Worm (Caenorhabditis elegans) whole organism, late embryonic: ENCODE data around the gene asd-1.

ENCODE experiments used
- C38D4.7 ChIP-seq: fragments of 200-800 bp; sonication (Bioruptor generic); optimal IDR thresholded peaks from 2 replicates; lab custom pipeline; 2018; ENCODE audit warnings: mild to moderate bottlenecking, missing genetic modification characterization, moderate library complexity, missing compliant biosample characterization
- F13H6.1 ChIP-seq: sonication (generic microtip); optimal IDR thresholded peaks from 2 replicates; lab custom pipeline; 2016; ENCODE audit warnings: missing genetic modification characterization, missing compliant biosample characterization
- K02D7.2 ChIP-seq: sonication (generic microtip); optimal IDR thresholded peaks from 2 replicates; lab custom pipeline; 2017; ENCODE audit warnings: mild to moderate bottlenecking, missing genetic modification characterization, missing compliant biosample characterization
- K09A11.1 ChIP-seq: sonication (generic microtip); optimal IDR thresholded peaks from 2 replicates; lab custom pipeline; 2017; ENCODE audit warnings: antibody characterized with exemption, mild to moderate bottlenecking, missing genetic modification characterization, missing compliant biosample characterization; ENCODE audit not compliant: insufficient read depth
- T23F11.4 ChIP-seq: fragments of 200-800 bp; sonication (Bioruptor generic); optimal IDR thresholded peaks from 2 replicates; lab custom pipeline; 2018; ENCODE audit warnings: mild to moderate bottlenecking, missing genetic modification characterization, missing compliant biosample characterization
- Y22D7AL.16 ChIP-seq: sonication (generic microtip); optimal IDR thresholded peaks from 2 replicates; lab custom pipeline; 2016; ENCODE audit warnings: missing genetic modification characterization, missing compliant biosample characterization
- ahr-1 ChIP-seq: sonication (generic microtip); optimal IDR thresholded peaks from 2 replicates; lab custom pipeline; 2016; ENCODE audit warnings: missing genetic modification characterization, missing compliant biosample characterization
- ama-1 ChIP-seq: fragments of 150-350 bp; optimal IDR thresholded peaks from 2 replicates; lab custom pipeline; 2014
- ceh-18 ChIP-seq: sonication (generic microtip); optimal IDR thresholded peaks from 2 replicates; lab custom pipeline; 2016; ENCODE audit warnings: missing genetic modification characterization, missing compliant biosample characterization
- ceh-19 ChIP-seq: fragments of 200-800 bp; sonication (Bioruptor generic); optimal IDR thresholded peaks from 2 replicates; lab custom pipeline; 2018; ENCODE audit warnings: mild to moderate bottlenecking, missing genetic modification characterization, missing compliant biosample characterization
- ceh-22 ChIP-seq: sonication (generic microtip); optimal IDR thresholded peaks from 2 replicates; lab custom pipeline; 2017; ENCODE audit warnings: missing biosample characterization, missing genetic modification characterization
- ceh-24 ChIP-seq: sonication (generic microtip); optimal IDR thresholded peaks from 2 replicates; lab custom pipeline; 2016; ENCODE audit warnings: mild to moderate bottlenecking, missing genetic modification characterization, missing compliant biosample characterization
- ceh-31 ChIP-seq: sonication (generic microtip); optimal IDR thresholded peaks from 2 replicates; lab custom pipeline; 2016; ENCODE audit warnings: missing genetic modification characterization, missing compliant biosample characterization
- ceh-45 ChIP-seq: fragments of 200-800 bp; sonication (Bioruptor generic); IDR thresholded peaks from 2 replicates; pipeline ENCODE4 v1.3.6; 2022; ENCODE audit warnings: missing genetic modification reagents, missing genetic modification characterization, missing compliant biosample characterization
- ceh-48 ChIP-seq: sonication (generic microtip); optimal IDR thresholded peaks from 2 replicates; lab custom pipeline; 2016; ENCODE audit warnings: missing genetic modification characterization, inconsistent platforms, missing compliant biosample characterization
- ceh-6 ChIP-seq: fragments of 200-800 bp; sonication (Bioruptor generic); optimal IDR thresholded peaks from 2 replicates; lab custom pipeline; 2018; ENCODE audit warnings: mild to moderate bottlenecking, missing genetic modification characterization, missing compliant biosample characterization
- ceh-9 ChIP-seq: sonication (generic microtip); optimal IDR thresholded peaks from 2 replicates; lab custom pipeline; 2016; ENCODE audit warnings: mild to moderate bottlenecking, missing genetic modification characterization, inconsistent platforms, missing compliant biosample characterization
- che-1 ChIP-seq: sonication (generic microtip); optimal IDR thresholded peaks from 2 replicates; lab custom pipeline; 2016; ENCODE audit warnings: mild to moderate bottlenecking, missing genetic modification characterization, missing compliant biosample characterization
- dmd-4 ChIP-seq: sonication (generic microtip); optimal IDR thresholded peaks from 2 replicates; lab custom pipeline; 2016; ENCODE audit warnings: borderline replicate concordance, missing genetic modification characterization, missing compliant biosample characterization
- eyg-1 ChIP-seq: sonication (generic microtip); optimal IDR thresholded peaks from 2 replicates; lab custom pipeline; 2016; ENCODE audit warnings: missing genotype, missing genetic modification characterization, missing compliant biosample characterization
- fax-1 ChIP-seq: sonication (generic microtip); optimal IDR thresholded peaks from 2 replicates; lab custom pipeline; 2016; ENCODE audit warnings: missing genotype, missing genetic modification characterization, missing compliant biosample characterization
- fkh-10 ChIP-seq: fragments of 150-350 bp; optimal IDR thresholded peaks from 2 replicates; lab custom pipeline; 2014; ENCODE audit warnings: missing biosample characterization, missing genetic modification reagents, missing genetic modification characterization
- hlh-13 ChIP-seq: fragments of 200-800 bp; sonication (Bioruptor generic); optimal IDR thresholded peaks from 2 replicates; lab custom pipeline; 2018; ENCODE audit warnings: mild to moderate bottlenecking, missing genetic modification characterization, missing compliant biosample characterization
- hlh-15 ChIP-seq: sonication (generic microtip); optimal IDR thresholded peaks from 2 replicates; lab custom pipeline; 2016; ENCODE audit warnings: missing genetic modification characterization, missing compliant biosample characterization
- hlh-30 ChIP-seq: sonication (generic microtip); optimal IDR thresholded peaks from 2 replicates; lab custom pipeline; 2017; ENCODE audit warnings: antibody characterized with exemption, missing genetic modification characterization, missing compliant biosample characterization; ENCODE audit not compliant: insufficient read depth
- hlh-6 ChIP-seq: sonication (generic microtip); optimal IDR thresholded peaks from 2 replicates; lab custom pipeline; 2016; ENCODE audit warnings: missing genotype, missing genetic modification characterization, missing compliant biosample characterization
- lim-6 ChIP-seq: sonication (generic microtip); optimal IDR thresholded peaks from 2 replicates; lab custom pipeline; 2016; ENCODE audit warnings: missing genetic modification characterization, missing compliant biosample characterization
- lin-11 ChIP-seq: fragments of 200-800 bp; sonication (Bioruptor generic); optimal IDR thresholded peaks from 2 replicates; lab custom pipeline; 2018; ENCODE audit warnings: mild to moderate bottlenecking, missing genetic modification characterization, missing compliant biosample characterization
- madf-2 ChIP-seq: sonication (generic microtip); optimal IDR thresholded peaks from 2 replicates; lab custom pipeline; 2017; ENCODE audit warnings: missing genetic modification characterization, missing compliant biosample characterization
- mec-3 ChIP-seq: sonication (generic microtip); optimal IDR thresholded peaks from 2 replicates; lab custom pipeline; 2016; ENCODE audit warnings: borderline replicate concordance, missing genetic modification characterization, missing compliant biosample characterization
- nhr-232 ChIP-seq: sonication (generic microtip); optimal IDR thresholded peaks from 2 replicates; lab custom pipeline; 2016; ENCODE audit warnings: missing genetic modification characterization, missing compliant biosample characterization
- odd-2 ChIP-seq: sonication (generic microtip); optimal IDR thresholded peaks from 2 replicates; lab custom pipeline; 2017; ENCODE audit warnings: antibody characterized with exemption, mild to moderate bottlenecking, missing genetic modification characterization, missing compliant biosample characterization
- pag-3 ChIP-seq: sonication (generic microtip); optimal IDR thresholded peaks from 2 replicates; lab custom pipeline; 2016; ENCODE audit warnings: missing compliant biosample characterization, missing genetic modification characterization, borderline replicate concordance
- pat-9 ChIP-seq: fragments of 200-800 bp; sonication (Bioruptor generic); optimal IDR thresholded peaks from 2 replicates; lab custom pipeline; 2018; ENCODE audit warnings: mild to moderate bottlenecking, missing genetic modification characterization, moderate library complexity, missing compliant biosample characterization
- pax-1 ChIP-seq: fragments of 150-350 bp; optimal IDR thresholded peaks from 2 replicates; lab custom pipeline; 2014; ENCODE audit warnings: missing biosample characterization, missing genetic modification characterization
- pha-2 ChIP-seq: sonication (generic microtip); optimal IDR thresholded peaks from 2 replicates; lab custom pipeline; 2017; ENCODE audit warnings: mild to moderate bottlenecking, missing genetic modification characterization, missing compliant biosample characterization
- pha-4 ChIP-seq: fragments of 150-350 bp; optimal IDR thresholded peaks from 2 replicates; lab custom pipeline; 2018; ENCODE audit warnings: missing biosample characterization, missing genetic modification reagents, missing genetic modification characterization
- pqm-1 ChIP-seq: sonication (generic microtip); optimal IDR thresholded peaks from 2 replicates; lab custom pipeline; 2016; ENCODE audit warnings: missing genetic modification characterization, missing compliant biosample characterization
- ref-2 ChIP-seq: sonication (generic microtip); optimal IDR thresholded peaks from 2 replicates; lab custom pipeline; 2016; ENCODE audit warnings: missing genetic modification characterization, missing compliant biosample characterization
- rnt-1 ChIP-seq: sonication (generic microtip); optimal IDR thresholded peaks from 2 replicates; lab custom pipeline; 2016; ENCODE audit warnings: missing genetic modification characterization, missing compliant biosample characterization
- sdc-2 ChIP-seq: sonication (generic microtip); optimal IDR thresholded peaks from 2 replicates; lab custom pipeline; 2016; ENCODE audit warnings: missing genotype, missing genetic modification characterization, missing compliant biosample characterization
- sox-2 ChIP-seq: fragments of 200-800 bp; sonication (Bioruptor generic); IDR thresholded peaks from 2 replicates; pipeline ENCODE4 v1.3.6; 2022; ENCODE audit warnings: missing genetic modification reagents, missing genetic modification characterization, missing compliant biosample characterization
- sox-4 ChIP-seq: sonication (generic microtip); optimal IDR thresholded peaks from 2 replicates; lab custom pipeline; 2017; ENCODE audit warnings: mild to moderate bottlenecking, missing genetic modification characterization, inconsistent platforms, missing compliant biosample characterization
- tbx-2 ChIP-seq: sonication (generic microtip); optimal IDR thresholded peaks from 2 replicates; lab custom pipeline; 2016; ENCODE audit warnings: missing genetic modification characterization, missing compliant biosample characterization
- tbx-7 ChIP-seq: sonication (generic microtip); optimal IDR thresholded peaks from 2 replicates; lab custom pipeline; 2016; ENCODE audit warnings: missing genotype, missing genetic modification characterization, missing compliant biosample characterization
- ttx-3 ChIP-seq: sonication (generic microtip); optimal IDR thresholded peaks from 2 replicates; lab custom pipeline; 2016; ENCODE audit warnings: missing genetic modification reagents, missing genetic modification characterization, missing compliant biosample characterization
- unc-3 ChIP-seq, 2 experiments: fragments of 200-800 bp in 1 of 2; sonication (Bioruptor generic) in 1 of 2; sonication (generic microtip) in 1 of 2; conservative IDR thresholded peaks in 1 of 2; optimal IDR thresholded peaks in 1 of 2; 2 replicates each; pipeline versions ENCODE4 v1.3.6 to Lab custom; 2016 to 2022; ENCODE audit warnings: missing compliant biosample characterization in 2 of 2, missing genetic modification characterization in 2 of 2, missing genetic modification reagents in 1 of 2
- unc-42 ChIP-seq: sonication (generic microtip); optimal IDR thresholded peaks from 2 replicates; lab custom pipeline; 2016; ENCODE audit warnings: missing genotype, missing genetic modification characterization, missing compliant biosample characterization
- zip-5 ChIP-seq: sonication (generic microtip); optimal IDR thresholded peaks from 2 replicates; lab custom pipeline; 2016; ENCODE audit warnings: missing genetic modification characterization, missing compliant biosample characterization
- ztf-16 ChIP-seq: sonication (generic microtip); optimal IDR thresholded peaks from 2 replicates; lab custom pipeline; 2017; ENCODE audit warnings: missing genetic modification characterization, missing compliant biosample characterization

asd-1 gene

DNA sequence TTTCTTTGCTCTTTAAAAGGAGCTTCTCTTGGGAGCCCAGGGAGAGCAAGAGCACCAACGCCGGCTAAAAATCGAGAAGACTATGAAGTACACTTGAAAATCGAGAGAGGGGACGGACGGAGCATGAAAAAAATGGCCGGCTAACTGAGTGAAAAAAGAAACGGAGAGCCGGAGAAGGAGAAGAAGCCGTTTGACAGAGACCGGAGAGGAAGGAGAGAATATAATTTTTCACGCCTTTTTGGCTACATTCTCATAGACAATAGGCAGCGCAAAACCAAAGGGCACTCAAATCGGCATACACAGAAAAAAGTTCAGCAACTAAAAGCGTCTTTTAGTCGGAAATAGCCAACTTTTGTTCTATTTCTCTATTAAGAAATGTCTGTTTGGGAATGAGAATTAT is 24.4 kb downstream of the asd-1 start:
- TF ChIP-seq ztf-16 (tag; lab: Kevin White, UChicago) (no peak), K09A11.1 (no peak), pax-1 (tag; lab: Kevin White, UChicago) (no peak), tbx-7 (tag; lab: Kevin White, UChicago) (no peak), pha-4 (no peak), K02D7.2 (no peak), sox-2 (GFP tag; lab: Robert Waterston, UW) (no peak), sox-4 (no peak), pag-3 (tag; lab: Kevin White, UChicago) (no peak), pat-9 (tag; lab: Kevin White, UChicago) (no peak), ceh-22 (tag; lab: Kevin White, UChicago) (no peak), ama-1 (lab: Kevin White, UChicago) (no peak)

- no peak for TF ChIP-seq hlh-15 (tag; lab: Kevin White, UChicago)
- TF ChIP-seq sdc-2 (tag; lab: Kevin White, UChicago) = peak; percentile 32
- no peak for TF ChIP-seq ahr-1 (tag; lab: Kevin White, UChicago)
- peak; percentile 8 for TF ChIP-seq lim-6 (tag; lab: Kevin White, UChicago)
- peak; percentile 59 for TF ChIP-seq hlh-6 (tag; lab: Kevin White, UChicago)
- TF ChIP-seq Y22D7AL.16 (tag; lab: Kevin White, UChicago) = no peak
- TF ChIP-seq lin-11 (tag; lab: Kevin White, UChicago) = no peak
- TF ChIP-seq ceh-24 (tag; lab: Kevin White, UChicago) = no peak
- no peak for TF ChIP-seq hlh-13 (GFP tag; lab: Kevin White, UChicago)
- no peak for TF ChIP-seq ceh-22 (tag; lab: Kevin White, UChicago)
- TF ChIP-seq ceh-6 (GFP tag; lab: Kevin White, UChicago) = no peak
- TF ChIP-seq mec-3 = no peak
- TF ChIP-seq ama-1 (lab: Kevin White, UChicago) = no peak
- no peak for TF ChIP-seq unc-3 (GFP tag; conservative IDR thresholded peaks at IDR 0.05; lab: Robert Waterston, UW)
- TF ChIP-seq unc-3 (tag; optimal IDR thresholded peaks at IDR 0.05; lab: Kevin White, UChicago) = peak; percentile 57
- no peak for TF ChIP-seq ceh-45 (GFP tag; lab: Robert Waterston, UW)
- no peak for TF ChIP-seq odd-2 (tag; lab: Kevin White, UChicago)
- TF ChIP-seq pha-2 = no peak
- peak; percentile 61 for TF ChIP-seq ref-2
- TF ChIP-seq ceh-48 (tag; lab: Kevin White, UChicago) = peak; percentile 25
- TF ChIP-seq fax-1 = no peak
- peak; percentile 35 for TF ChIP-seq ceh-19 (GFP tag; lab: Kevin White, UChicago)
- no peak for TF ChIP-seq fkh-10 (GFP tag; lab: Kevin White, UChicago)
- TF ChIP-seq madf-2 (tag; lab: Kevin White, UChicago) = no peak
- peak; percentile 66 for TF ChIP-seq rnt-1
- TF ChIP-seq ceh-31 (tag; lab: Kevin White, UChicago) = peak; percentile 87
- no peak for TF ChIP-seq C38D4.7 (GFP tag; lab: Kevin White, UChicago)
- TF ChIP-seq F13H6.1 = peak; percentile 33
- peak; percentile 21 for TF ChIP-seq pag-3 (tag; lab: Kevin White, UChicago)
- TF ChIP-seq zip-5 (tag; lab: Kevin White, UChicago) = no peak
- no peak for TF ChIP-seq dmd-4 (tag; lab: Kevin White, UChicago)
- TF ChIP-seq hlh-30 (tag; lab: Kevin White, UChicago) = peak; percentile 62
- peak; percentile 55 for TF ChIP-seq pqm-1 (tag; lab: Kevin White, UChicago)
- TF ChIP-seq eyg-1 = no peak
- TF ChIP-seq T23F11.4 (GFP tag; lab: Kevin White, UChicago) = no peak
- no peak for TF ChIP-seq nhr-232 (tag; lab: Kevin White, UChicago)
- TF ChIP-seq unc-42 (tag; lab: Kevin White, UChicago) = peak; percentile 84
- TF ChIP-seq K09A11.1 = peak; percentile 42
- no peak for TF ChIP-seq pax-1 (tag; lab: Kevin White, UChicago)
- peak; percentile 98 for TF ChIP-seq ceh-18 (tag; lab: Kevin White, UChicago)
- no peak for TF ChIP-seq tbx-7 (tag; lab: Kevin White, UChicago)
- no peak for TF ChIP-seq ttx-3 (tag; lab: Kevin White, UChicago)
- peak; percentile 78 for TF ChIP-seq tbx-2 (tag; lab: Kevin White, UChicago)
- TF ChIP-seq K02D7.2 = no peak
- no peak for TF ChIP-seq ceh-9 (tag; lab: Kevin White, UChicago)
- no peak for TF ChIP-seq che-1
- TF ChIP-seq sox-4 = no peak
Observed at ce11 chrIII:4223668-4224127, 26.6 kb downstream of the asd-1 start.
